Worm (Caenorhabditis elegans) whole organism, midembryonic: ENCODE measurements around the gene str-156.

ENCODE experiments used
- T22C8.4 ChIP-seq: fragments of 200-800 bp; sonication (Bioruptor generic); IDR thresholded peaks from 2 replicates; pipeline ENCODE4 v1.3.6; 2022; ENCODE audit warnings: missing genetic modification characterization, missing compliant biosample characterization
- cog-1 ChIP-seq: sonication (generic microtip); optimal IDR thresholded peaks from 2 replicates; lab custom pipeline; 2016; ENCODE audit warnings: missing genetic modification characterization, missing compliant biosample characterization
- flt-1 ChIP-seq: fragments of 200-800 bp; sonication (Bioruptor generic); IDR thresholded peaks from 2 replicates; pipeline ENCODE4 v1.3.6; 2022; ENCODE audit warnings: missing genetic modification characterization, missing compliant biosample characterization
- klf-2 ChIP-seq: fragments of 200-800 bp; sonication (Bioruptor generic); conservative IDR thresholded peaks from 2 replicates; pipeline ENCODE4 v1.3.6; 2022; ENCODE audit warnings: missing genetic modification reagents, missing genetic modification characterization, missing compliant biosample characterization
- med-1 ChIP-seq: sonication (generic microtip); optimal IDR thresholded peaks from 2 replicates; lab custom pipeline; 2017; ENCODE audit warnings: missing genetic modification characterization, mild to moderate bottlenecking, missing compliant biosample characterization, antibody characterized with exemption, missing genetic modification reagents; ENCODE audit not compliant: insufficient read depth
- ref-1 ChIP-seq: fragments of 200-800 bp; sonication (Bioruptor generic); conservative IDR thresholded peaks from 2 replicates; pipeline ENCODE4 v1.3.6; 2022; ENCODE audit warnings: missing genetic modification reagents, missing genetic modification characterization, missing compliant biosample characterization
- tab-1 ChIP-seq: fragments of 200-800 bp; sonication (Bioruptor generic); IDR thresholded peaks from 2 replicates; pipeline ENCODE4 v1.3.6; 2022; ENCODE audit warnings: missing genetic modification characterization, missing compliant biosample characterization
- ztf-23 ChIP-seq: fragments of 200-800 bp; sonication (Bioruptor generic); IDR thresholded peaks from 2 replicates; pipeline ENCODE4 v1.3.6; 2022; ENCODE audit warnings: missing genetic modification reagents, missing genetic modification characterization, missing compliant biosample characterization
- ztf-29 ChIP-seq: fragments of 200-800 bp; sonication (Bioruptor generic); IDR thresholded peaks from 2 replicates; pipeline ENCODE4 v1.3.6; 2022; ENCODE audit warnings: missing genetic modification reagents, missing genetic modification characterization, missing compliant biosample characterization

The str-156 gene

DNA sequence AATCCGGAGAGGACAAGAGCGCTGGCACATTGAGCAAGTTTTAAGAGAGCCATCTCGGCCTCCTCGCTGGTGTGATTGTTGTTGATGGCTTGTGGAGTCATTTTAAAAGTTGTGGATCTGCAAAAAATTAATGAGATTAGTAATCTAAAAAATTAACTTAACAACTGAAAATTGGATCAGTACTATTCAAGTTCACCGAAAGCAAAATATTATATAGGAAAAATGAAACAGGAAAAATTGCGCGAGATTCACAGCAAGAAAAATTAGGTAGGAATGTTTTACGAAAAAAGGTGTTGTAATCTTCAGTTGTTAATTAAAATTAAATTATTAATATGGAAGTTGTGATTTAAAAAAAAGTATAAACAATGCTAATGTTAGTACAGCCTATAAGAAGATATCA lies 25.9 kb upstream of the str-156 start, which contains the start of gene T08B6.1:
Gene T08B6.1, minus strand, starts transcription at position 101 of the 400 bp plus-strand sequence.
- TF ChIP-seq ztf-29 (GFP tag; lab: Robert Waterston, UW) (no peak), klf-2 (GFP tag; lab: Robert Waterston, UW) (no peak), flt-1 (GFP tag; lab: Robert Waterston, UW) (no peak), T22C8.4 (GFP tag; lab: Robert Waterston, UW) (no peak), cog-1 (no peak), ztf-23 (no peak), ref-1 (GFP tag; lab: Robert Waterston, UW) (no peak), tab-1 (GFP tag; lab: Robert Waterston, UW) (no peak), med-1 (GFP tag; lab: Kevin White, UChicago) (no peak)

DNA sequence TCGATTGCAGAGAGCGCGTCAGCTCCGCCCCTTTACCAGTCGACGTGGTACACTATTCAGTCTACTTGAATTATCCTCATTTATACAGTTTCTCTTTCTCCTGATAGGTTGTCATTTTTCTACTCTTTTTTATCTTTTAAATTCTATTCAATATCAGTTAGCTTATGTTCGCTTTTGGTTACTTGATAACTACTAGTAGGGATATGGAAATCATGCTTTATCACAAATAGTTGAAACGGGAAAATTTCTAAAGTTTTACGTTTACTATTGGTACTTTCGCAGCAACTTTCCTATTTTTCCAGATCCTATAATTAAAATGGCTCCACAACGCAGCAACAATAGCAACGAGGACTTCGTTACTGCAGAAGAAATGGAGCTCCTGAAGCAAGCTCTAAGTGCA lies 23.6 kb upstream of the str-156 start, which contains the start of gene sgnh-1:
Gene sgnh-1, plus strand, starts transcription at position 301 of the 400 bp plus-strand sequence.
- no peak for TF ChIP-seq tab-1 (GFP tag; lab: Robert Waterston, UW)

DNA sequence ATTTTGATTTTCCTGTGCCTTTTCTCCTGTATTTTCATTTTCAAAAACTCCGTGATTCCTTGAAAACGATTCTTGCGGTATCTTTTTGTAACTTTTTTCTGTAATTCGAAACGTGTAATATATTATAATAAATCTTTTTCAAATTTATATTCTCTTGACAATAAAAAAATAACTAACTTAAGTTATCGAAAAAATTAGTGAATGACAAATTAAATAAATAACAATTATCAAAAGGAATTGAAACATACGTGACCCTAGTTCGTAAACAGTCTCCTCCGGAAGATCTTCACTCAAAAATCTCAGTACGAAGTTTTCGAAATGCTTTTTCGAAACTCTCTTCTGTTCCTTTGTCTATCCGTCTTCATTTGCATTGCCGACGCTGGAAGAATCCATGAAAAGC lies 22.6 kb upstream of the str-156 start, which contains the start of gene T08B6.9:
Gene T08B6.9, plus strand, starts transcription at position 301 of the 400 bp plus-strand sequence.
- TF ChIP-seq tab-1 (GFP tag; lab: Robert Waterston, UW): no peak
- TF ChIP-seq ztf-23: no peak
- no peak for TF ChIP-seq flt-1 (GFP tag; lab: Robert Waterston, UW)
- TF ChIP-seq ztf-29 (GFP tag; lab: Robert Waterston, UW): no peak
- no peak for TF ChIP-seq ref-1 (GFP tag; lab: Robert Waterston, UW)
- TF ChIP-seq T22C8.4 (GFP tag; lab: Robert Waterston, UW): no peak
- TF ChIP-seq cog-1: no peak
- TF ChIP-seq klf-2 (GFP tag; lab: Robert Waterston, UW): no peak
- no peak for TF ChIP-seq med-1 (GFP tag; lab: Kevin White, UChicago)

- TF ChIP-seq tab-1 (GFP tag; lab: Robert Waterston, UW) (no peak), ztf-29 (GFP tag; lab: Robert Waterston, UW) (no peak), cog-1 (no peak), flt-1 (GFP tag; lab: Robert Waterston, UW) (no peak), ref-1 (GFP tag; lab: Robert Waterston, UW) (no peak), med-1 (GFP tag; lab: Kevin White, UChicago) (no peak), T22C8.4 (GFP tag; lab: Robert Waterston, UW) (no peak), ztf-23 (no peak), klf-2 (GFP tag; lab: Robert Waterston, UW) (no peak)
Measured at ce11 chrIV:4903961-4904360, 9.2 kb upstream of the str-156 start, which contains the start of gene str-161. TSS of gene str-161 (minus strand) at chrIV:4904061.

DNA sequence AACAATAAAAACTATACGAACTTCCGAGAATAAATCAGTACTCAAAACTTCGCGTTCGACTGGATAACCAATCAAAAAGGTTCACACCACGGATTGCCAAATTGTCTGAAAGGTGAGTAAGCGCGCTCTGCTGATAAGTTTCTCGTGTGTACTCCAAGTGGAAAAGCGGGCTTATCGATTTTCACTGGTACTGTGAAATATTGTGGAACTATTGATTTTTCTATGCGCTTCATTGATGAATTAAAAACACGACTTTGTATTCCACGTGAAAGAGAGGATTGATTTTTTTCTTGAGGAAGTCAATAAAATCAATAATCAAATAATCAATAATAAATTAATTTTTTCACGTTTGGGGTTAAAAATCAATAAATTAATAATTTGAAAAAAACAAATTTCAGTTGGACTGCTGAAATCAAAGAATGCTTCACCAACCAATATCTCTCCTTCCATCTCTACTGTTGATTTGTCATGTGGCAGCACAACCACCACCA lies 7.5 kb upstream of the str-156 start, which contains the start of gene T08B6.4:
Gene T08B6.4, plus strand, starts transcription at position 51 of the 491 bp plus-strand sequence.
- peak; percentile 67 for TF ChIP-seq T22C8.4 (GFP tag; lab: Robert Waterston, UW)
- TF ChIP-seq tab-1 (GFP tag; lab: Robert Waterston, UW): no peak

- TF ChIP-seq ztf-29 (GFP tag; lab: Robert Waterston, UW) (no peak), cog-1 (no peak), flt-1 (GFP tag; lab: Robert Waterston, UW) (no peak), T22C8.4 (GFP tag; lab: Robert Waterston, UW) (no peak), tab-1 (GFP tag; lab: Robert Waterston, UW) (no peak), med-1 (GFP tag; lab: Kevin White, UChicago) (no peak), klf-2 (GFP tag; lab: Robert Waterston, UW) (no peak), ztf-23 (no peak), ref-1 (GFP tag; lab: Robert Waterston, UW) (no peak)
Measured at ce11 chrIV:4909039-4909438, 4.2 kb upstream of the str-156 start, which contains the start of gene str-159. TSS of gene str-159 (plus strand) at chrIV:4909339.

DNA sequence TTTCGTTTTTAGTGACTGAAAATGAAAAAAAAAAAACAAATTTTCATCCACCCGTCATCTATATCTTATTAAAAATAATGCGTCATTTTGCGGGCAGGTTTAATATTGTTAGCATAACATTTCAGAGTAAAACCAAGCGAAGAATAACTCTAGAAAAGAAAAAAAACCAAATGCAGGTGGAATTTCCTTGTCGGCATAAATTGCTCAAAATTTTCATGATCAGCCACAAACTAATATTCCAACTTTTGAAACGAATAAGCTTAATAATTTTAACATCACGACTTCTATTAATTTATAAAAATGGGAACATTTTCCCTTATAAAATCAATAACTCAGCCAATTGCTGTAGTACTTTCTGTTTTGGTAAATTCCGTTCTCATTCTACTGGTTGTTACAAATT lies 2.5 kb downstream of the str-156 start, which contains the start of gene str-155:
Gene str-155, plus strand, starts transcription at position 301 of the 400 bp plus-strand sequence.
- TF ChIP-seq ztf-29 (GFP tag; lab: Robert Waterston, UW): no peak
- TF ChIP-seq tab-1 (GFP tag; lab: Robert Waterston, UW): no peak
- no peak for TF ChIP-seq flt-1 (GFP tag; lab: Robert Waterston, UW)
- no peak for TF ChIP-seq ztf-23
- no peak for TF ChIP-seq med-1 (GFP tag; lab: Kevin White, UChicago)
- no peak for TF ChIP-seq klf-2 (GFP tag; lab: Robert Waterston, UW)
- no peak for TF ChIP-seq ref-1 (GFP tag; lab: Robert Waterston, UW)
- no peak for TF ChIP-seq cog-1
- TF ChIP-seq T22C8.4 (GFP tag; lab: Robert Waterston, UW): no peak

DNA sequence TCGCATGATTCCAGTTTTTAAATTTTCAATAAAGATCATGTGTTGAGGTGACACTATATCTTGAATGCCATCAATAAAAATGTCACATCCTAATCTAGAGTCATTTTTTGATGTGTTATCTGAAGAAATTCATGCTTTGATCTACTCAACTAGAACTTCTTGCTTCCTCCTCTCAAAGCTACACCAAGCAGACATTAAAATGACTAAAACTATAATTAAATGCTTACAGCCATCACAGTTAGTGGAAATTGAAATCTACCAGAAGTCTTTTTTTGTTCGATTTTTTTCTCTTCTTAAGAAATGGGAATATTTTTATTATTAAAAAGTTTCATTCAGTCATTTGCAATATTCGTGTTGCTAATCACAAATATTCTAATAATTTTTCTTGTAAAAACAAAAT lies 4.6 kb downstream of the str-156 start, which contains the start of gene str-158:
Gene str-158, plus strand, starts transcription at position 301 of the 400 bp plus-strand sequence.
- no peak for TF ChIP-seq ztf-23
- no peak for TF ChIP-seq cog-1
- no peak for TF ChIP-seq med-1 (GFP tag; lab: Kevin White, UChicago)
- TF ChIP-seq T22C8.4 (GFP tag; lab: Robert Waterston, UW): no peak
- no peak for TF ChIP-seq flt-1 (GFP tag; lab: Robert Waterston, UW)
- TF ChIP-seq ztf-29 (GFP tag; lab: Robert Waterston, UW): no peak
- TF ChIP-seq klf-2 (GFP tag; lab: Robert Waterston, UW): no peak
- TF ChIP-seq ref-1 (GFP tag; lab: Robert Waterston, UW): no peak
- no peak for TF ChIP-seq tab-1 (GFP tag; lab: Robert Waterston, UW)

- no peak for TF ChIP-seq ref-1 (GFP tag; lab: Robert Waterston, UW)
- TF ChIP-seq ztf-23: no peak
- no peak for TF ChIP-seq tab-1 (GFP tag; lab: Robert Waterston, UW)
- no peak for TF ChIP-seq flt-1 (GFP tag; lab: Robert Waterston, UW)
- no peak for TF ChIP-seq klf-2 (GFP tag; lab: Robert Waterston, UW)
- no peak for TF ChIP-seq ztf-29 (GFP tag; lab: Robert Waterston, UW)
Measured at ce11 chrIV:4930045-4930444, 16.9 kb downstream of the str-156 start, which contains the start of gene Y9C9A.8. TSS of gene Y9C9A.8 (plus strand) at chrIV:4930345.
